Fruit fly (Drosophila melanogaster): ENCODE results near the gene CG11586.

CG11586 gene

DNA sequence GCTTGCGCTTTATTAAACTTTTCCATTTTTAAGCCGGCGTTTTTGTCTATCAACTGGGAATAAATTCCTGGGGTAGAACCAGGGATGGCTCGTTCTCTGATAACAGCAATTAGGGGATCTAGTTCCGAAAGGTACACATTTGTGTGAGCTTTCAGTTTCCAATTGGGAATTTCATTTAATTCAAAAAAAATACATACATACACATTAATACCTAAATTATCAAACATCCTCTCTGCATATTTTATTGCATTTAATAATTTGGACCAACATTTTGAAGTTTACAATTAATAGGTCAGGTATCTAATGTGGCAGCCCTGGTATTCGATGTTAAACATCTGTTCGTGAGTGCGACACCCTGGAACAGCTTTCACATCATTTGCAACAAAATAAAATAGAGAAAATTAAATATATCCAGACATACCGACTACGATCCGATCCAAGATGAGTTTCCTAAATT, 3.1 kb downstream of the CG11586 start, which contains the start of the genes CG15011 and CG1309 (continued):
- TF ChIP-seq CG17361 (GFP tag; IDR thresholded peaks at IDR 0.05) = peak; percentile 88
- no peak for TF ChIP-seq cg (GFP tag; optimal IDR thresholded peaks at IDR 0.05)
- no peak for TF ChIP-seq CG7745 (tag; optimal IDR thresholded peaks at IDR 0.05)
- peak; percentile 66 for TF ChIP-seq her (GFP tag; optimal IDR thresholded peaks at IDR 0.05)
- TF ChIP-seq HLH54F (GFP tag; optimal IDR thresholded peaks at IDR 0.05) = peak; percentile 90
- TF ChIP-seq CG3847 (GFP tag; IDR thresholded peaks at IDR 0.05) = peak; percentile 77
- TF ChIP-seq sd (tag; optimal IDR thresholded peaks at IDR 0.05) = peak; percentile 99
- TF ChIP-seq cas (GFP tag; IDR thresholded peaks at IDR 0.05) = 0 out of 2 replicates have a peak, but pooled peaks have one; percentile 31
- no peak for TF ChIP-seq D (optimal IDR thresholded peaks at IDR 0.05)
- TF ChIP-seq D (GFP tag; optimal IDR thresholded peaks at IDR 0.05) = peak; percentile 66
- peak; percentile 32 for TF ChIP-seq CG9797 (GFP tag; optimal IDR thresholded peaks at IDR 0.05)
- peak; percentile 48 for TF ChIP-seq Neu2 (GFP tag; optimal IDR thresholded peaks at IDR 0.05; ENCODE audit: borderline replicate concordance)
- peak; percentile 37 for TF ChIP-seq CG17802 (tag; optimal IDR thresholded peaks at IDR 0.05)
- TF ChIP-seq bowl (GFP tag; IDR thresholded peaks at IDR 0.05) = no peak
- peak; percentile 73 for TF ChIP-seq Spps (tag; optimal IDR thresholded peaks at IDR 0.05)
- peak; percentile 59 for TF ChIP-seq Rx (GFP tag; IDR thresholded peaks at IDR 0.05)
- no peak for TF ChIP-seq Kr (GFP tag; optimal IDR thresholded peaks at IDR 0.05)
- TF ChIP-seq Mrtf (GFP tag; IDR thresholded peaks at IDR 0.05) = peak; percentile 58; the same call in 1 of the 3 replicates
- TF ChIP-seq CG1792 (GFP tag; optimal IDR thresholded peaks at IDR 0.05) = peak; percentile 73
- TF ChIP-seq prd (optimal IDR thresholded peaks at IDR 0.05) = no peak
- peak; percentile 88 for TF ChIP-seq prd (GFP tag; IDR thresholded peaks at IDR 0.05)
- no peak for TF ChIP-seq CG11085 (GFP tag; IDR thresholded peaks at IDR 0.05)
- TF ChIP-seq nom (GFP tag; optimal IDR thresholded peaks at IDR 0.05) = peak; percentile 60
- peak; percentile 66 for TF ChIP-seq Nf-YB (GFP tag; optimal IDR thresholded peaks at IDR 0.05)
- TF ChIP-seq CG2129 (GFP tag; IDR thresholded peaks at IDR 0.05; ENCODE audit: partially characterized antibody) = no peak
- TF ChIP-seq Hr39 (optimal IDR thresholded peaks at IDR 0.05) = no peak
- TF ChIP-seq CG10321 (GFP tag; IDR thresholded peaks at IDR 0.05) = 0 out of 2 replicates have a peak, but pooled peaks have one; percentile 6
- peak in 1 of 2 experiments; percentile 46 for TF ChIP-seq Hr78 (GFP tag; optimal IDR thresholded peaks at IDR 0.05)
- no peak for TF ChIP-seq CG4360 (GFP tag; IDR thresholded peaks at IDR 0.05)
- no peak for TF ChIP-seq CG16813 (GFP tag; IDR thresholded peaks at IDR 0.05; ENCODE audit: partially characterized antibody)
- TF ChIP-seq wor (GFP tag; IDR thresholded peaks at IDR 0.05) = peak; percentile 63
- TF ChIP-seq yki (optimal IDR thresholded peaks at IDR 0.05) = no peak
- peak; percentile 73; the same call in 1 of the 3 replicates for TF ChIP-seq so (GFP tag; IDR thresholded peaks at IDR 0.05)
- peak; percentile 93 for TF ChIP-seq Hr3 (GFP tag; optimal IDR thresholded peaks at IDR 0.05)
- peak; percentile 90 for TF ChIP-seq YL-1 (GFP tag; optimal IDR thresholded peaks at IDR 0.05)
- peak; percentile 92 for TF ChIP-seq CoRest (tag; optimal IDR thresholded peaks at IDR 0.05)
- peak; percentile 74 for TF ChIP-seq repo (GFP tag; optimal IDR thresholded peaks at IDR 0.05)
- peak; percentile 26 for TF ChIP-seq CG15073 (GFP tag; optimal IDR thresholded peaks at IDR 0.05)
- TF ChIP-seq CG31441 (GFP tag; IDR thresholded peaks at IDR 0.05) = peak; percentile 76
- TF ChIP-seq nerfin-1 (tag; optimal IDR thresholded peaks at IDR 0.05) = peak; percentile 93
- TF ChIP-seq klu (GFP tag; IDR thresholded peaks at IDR 0.05) = peak; percentile 69; the same call in 1 of the 2 replicates
- TF ChIP-seq CG9437 (GFP tag; optimal IDR thresholded peaks at IDR 0.05) = peak; percentile 63
- TF ChIP-seq C15 (GFP tag; IDR thresholded peaks at IDR 0.05) = peak; percentile 60; the same call in 1 of the 3 replicates
- peak; percentile 94 for TF ChIP-seq CG2120 (GFP tag; optimal IDR thresholded peaks at IDR 0.05)
- no peak for TF ChIP-seq CG6791 (GFP tag; IDR thresholded peaks at IDR 0.05; ENCODE audit: partially characterized antibody)
- peak; percentile 81 for TF ChIP-seq CG10979 (tag; optimal IDR thresholded peaks at IDR 0.05)
- TF ChIP-seq CG6854 (GFP tag; optimal IDR thresholded peaks at IDR 0.05) = no peak
- peak; percentile 83 for TF ChIP-seq CG32532 (GFP tag; IDR thresholded peaks at IDR 0.05)
- peak; percentile 87 for TF ChIP-seq bab2 (GFP tag; optimal IDR thresholded peaks at IDR 0.05)
- TF ChIP-seq Ada2b (GFP tag; IDR thresholded peaks at IDR 0.05) = peak; percentile 76
- peak; percentile 76 for TF ChIP-seq Sox100B (GFP tag; optimal IDR thresholded peaks at IDR 0.05)

All from whole organism, embryonic.